Worm (Caenorhabditis elegans): ENCODE results near the gene F58F12.1.

F58F12.1 gene

DNA sequence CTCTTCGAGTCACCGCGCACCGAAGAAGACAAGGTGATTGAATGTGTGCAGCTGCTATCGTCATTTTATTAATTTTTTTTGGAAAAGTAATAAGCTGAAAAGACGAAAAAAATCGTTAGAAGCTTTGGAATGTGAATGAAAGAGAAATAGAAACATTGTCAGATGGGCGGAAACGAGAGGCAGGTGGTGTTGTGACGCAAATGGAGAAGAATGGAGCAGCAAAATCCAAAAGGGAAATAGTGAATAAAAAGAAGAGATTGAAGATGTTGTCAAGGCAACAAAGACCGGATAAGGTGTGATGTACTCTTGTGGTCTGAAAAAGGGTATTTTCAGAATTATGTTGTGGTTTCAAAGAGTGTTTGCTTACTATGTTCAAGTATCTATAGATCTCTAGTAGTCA is 41.0 kb upstream of the F58F12.1 start:
- TF ChIP-seq nhr-77 (tag; optimal IDR thresholded peaks at IDR 0.05) (peak; percentile 5), mab-9 (GFP tag; IDR thresholded peaks at IDR 0.05) (no peak), unc-30 (tag; optimal IDR thresholded peaks at IDR 0.05) (no peak), ceh-8 (GFP tag; optimal IDR thresholded peaks at IDR 0.05) (no peak), C04F5.9 (tag; optimal IDR thresholded peaks at IDR 0.05) (no peak), lin-14 (GFP tag; optimal IDR thresholded peaks at IDR 0.05) (peak; percentile 24), snu-23 (GFP tag; optimal IDR thresholded peaks at IDR 0.05) (peak; percentile 4), ets-5 (GFP tag; IDR thresholded peaks at IDR 0.05) (no peak), mep-1 (tag; optimal IDR thresholded peaks at IDR 0.05) (no peak), dsc-1 (tag; optimal IDR thresholded peaks at IDR 0.05) (peak; percentile 74), nhr-71 (tag; optimal IDR thresholded peaks at IDR 0.05) (peak; percentile 64), fkh-8 (tag; optimal IDR thresholded peaks at IDR 0.05) (peak; percentile 96), nhr-20 (tag; optimal IDR thresholded peaks at IDR 0.05) (peak; percentile 9), zag-1 (tag; optimal IDR thresholded peaks at IDR 0.05) (no peak), nhr-47 (tag; optimal IDR thresholded peaks at IDR 0.05) (peak; percentile 36), C34B4.2 (tag; optimal IDR thresholded peaks at IDR 0.05) (no peak), fos-1 (tag; optimal IDR thresholded peaks at IDR 0.05) (no peak)

DNA sequence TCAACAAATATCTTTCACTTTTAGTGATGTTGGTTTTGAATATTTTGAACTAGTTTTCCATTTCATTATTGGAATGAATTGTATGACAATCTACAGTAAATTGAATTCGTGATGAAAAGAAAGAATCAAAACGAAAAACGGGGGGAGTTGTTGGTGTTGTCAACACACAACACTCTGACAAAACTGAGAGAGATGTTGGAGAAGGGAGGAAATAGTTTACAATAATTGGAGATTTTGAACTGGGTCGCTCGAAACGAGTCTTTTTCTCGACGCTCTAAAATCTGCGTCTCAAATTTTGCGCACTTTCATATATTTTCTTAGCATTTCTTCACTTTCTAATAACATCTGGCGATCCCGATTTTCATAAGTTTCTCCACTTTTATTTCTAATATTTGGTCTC is 39.6 kb upstream of the F58F12.1 start, which contains the start of gene txt-18:
TSS of gene txt-18 (plus strand) at position 180 of the 400 bp plus-strand sequence.
- peak; percentile 9 to 13 for TF ChIP-seq efl-1 (optimal IDR thresholded peaks at IDR 0.05)
- TF ChIP-seq efl-1 (GFP tag; optimal IDR thresholded peaks at IDR 0.05 in 1 of 2): no peak
- TF ChIP-seq ceh-8 (GFP tag; optimal IDR thresholded peaks at IDR 0.05): no peak
- no peak for TF ChIP-seq unc-98 (GFP tag; IDR thresholded peaks at IDR 0.05)
- no peak for TF ChIP-seq ceh-63 (GFP tag; optimal IDR thresholded peaks at IDR 0.05)
- no peak for TF ChIP-seq skn-1 (tag; optimal IDR thresholded peaks at IDR 0.05)
- no peak for TF ChIP-seq nhr-11 (tag; optimal IDR thresholded peaks at IDR 0.05)
- TF ChIP-seq sox-4 (tag; optimal IDR thresholded peaks at IDR 0.05): no peak
- no peak for TF ChIP-seq ceh-82 (tag; optimal IDR thresholded peaks at IDR 0.05)
- TF ChIP-seq xbp-1 (tag; optimal IDR thresholded peaks at IDR 0.05): no peak
- TF ChIP-seq C34B4.2 (tag; optimal IDR thresholded peaks at IDR 0.05): no peak
- peak; percentile 47 for TF ChIP-seq nhr-20 (tag; optimal IDR thresholded peaks at IDR 0.05)
- TF ChIP-seq C04F5.9 (tag; optimal IDR thresholded peaks at IDR 0.05): no peak
- TF ChIP-seq C16A3.4 (tag; optimal IDR thresholded peaks at IDR 0.05): no peak
- TF ChIP-seq unc-130 (tag; optimal IDR thresholded peaks at IDR 0.05): no peak
- no peak for TF ChIP-seq nhr-84 (tag; optimal IDR thresholded peaks at IDR 0.05)
- TF ChIP-seq nhr-90 (tag; optimal IDR thresholded peaks at IDR 0.05; ENCODE audit: poor library complexity): no peak
- TF ChIP-seq snpc-4 (tag; optimal IDR thresholded peaks at IDR 0.05): no peak
- TF ChIP-seq irx-1 (tag; optimal IDR thresholded peaks at IDR 0.05): no peak
- TF ChIP-seq nhr-76 (tag; optimal IDR thresholded peaks at IDR 0.05): no peak
- TF ChIP-seq ets-5 (GFP tag; IDR thresholded peaks at IDR 0.05): no peak
- no peak for TF ChIP-seq ama-1 (optimal IDR thresholded peaks at IDR 0.05)
- no peak for TF ChIP-seq fkh-4 (tag; optimal IDR thresholded peaks at IDR 0.05; ENCODE audit: borderline replicate concordance)
- TF ChIP-seq egl-27 (tag; optimal IDR thresholded peaks at IDR 0.05): no peak
- peak; percentile 90 for TF ChIP-seq blmp-1 (tag; optimal IDR thresholded peaks at IDR 0.05)
- TF ChIP-seq nhr-77 (tag; optimal IDR thresholded peaks at IDR 0.05): no peak
- no peak for TF ChIP-seq nhr-12 (tag; optimal IDR thresholded peaks at IDR 0.05)
- no peak for TF ChIP-seq fkh-10 (GFP tag; optimal IDR thresholded peaks at IDR 0.05)
- TF ChIP-seq zip-4 (GFP tag; optimal IDR thresholded peaks at IDR 0.05): no peak
- TF ChIP-seq tlp-1 (tag; optimal IDR thresholded peaks at IDR 0.05): no peak
- peak; percentile 52 for TF ChIP-seq nhr-71 (tag; optimal IDR thresholded peaks at IDR 0.05)
- TF ChIP-seq unc-62 (GFP tag; optimal IDR thresholded peaks at IDR 0.05): no peak
- peak in 1 of 2 experiments; percentile 59 for TF ChIP-seq lsy-2 (tag; optimal IDR thresholded peaks at IDR 0.05)
- TF ChIP-seq fos-1 (tag; optimal IDR thresholded peaks at IDR 0.05): no peak
- no peak for TF ChIP-seq ztf-11 (tag; optimal IDR thresholded peaks at IDR 0.05)
- peak; percentile 69 for TF ChIP-seq lin-14 (GFP tag; optimal IDR thresholded peaks at IDR 0.05)
- no peak for TF ChIP-seq alr-1 (tag; optimal IDR thresholded peaks at IDR 0.05; ENCODE audit: borderline replicate concordance)
- no peak for TF ChIP-seq nhr-237 (tag; optimal IDR thresholded peaks at IDR 0.05)
- no peak for TF ChIP-seq hpl-2 (GFP tag; optimal IDR thresholded peaks at IDR 0.05)
- no peak for TF ChIP-seq zag-1 (tag; optimal IDR thresholded peaks at IDR 0.05)
- no peak for TF ChIP-seq jun-1 (tag; optimal IDR thresholded peaks at IDR 0.05)
- TF ChIP-seq isw-1 (GFP tag; IDR thresholded peaks at IDR 0.05): no peak
- TF ChIP-seq dsc-1 (tag; optimal IDR thresholded peaks at IDR 0.05): peak; percentile 45
- no peak for TF ChIP-seq sptf-1 (tag; optimal IDR thresholded peaks at IDR 0.05)
- TF ChIP-seq nhr-47 (tag; optimal IDR thresholded peaks at IDR 0.05): peak; percentile 19
- TF ChIP-seq mdl-1 (tag; optimal IDR thresholded peaks at IDR 0.05): no peak
- no peak for TF ChIP-seq vab-15 (tag; optimal IDR thresholded peaks at IDR 0.05)

Measured in whole organism, L1 larva.